Worm (Caenorhabditis elegans) whole organism, young adult: ENCODE results near the gene F47D12.3.

Source experiments
- B0019.2 ChIP-seq: fragments of 200-800 bp; sonication (Bioruptor generic); conservative IDR thresholded peaks from 2 replicates; pipeline ENCODE4 v1.3.6; 2022; ENCODE audit warnings: missing genetic modification reagents, missing genetic modification characterization, missing compliant biosample characterization
- B0035.1 ChIP-seq: sonication (generic microtip); optimal IDR thresholded peaks from 2 replicates; lab custom pipeline; 2016; ENCODE audit warnings: missing genetic modification characterization, mild to moderate bottlenecking, missing compliant biosample characterization, missing genotype, missing genetic modification reagents
- B0336.3 ChIP-seq: fragments of 200-800 bp; sonication (Bioruptor generic); IDR thresholded peaks from 2 replicates; pipeline ENCODE4 v1.3.6; 2022; ENCODE audit warnings: missing genetic modification characterization, missing compliant biosample characterization
- C06A6.2 ChIP-seq: fragments of 200-800 bp; sonication (Bioruptor generic); conservative IDR thresholded peaks from 2 replicates; pipeline ENCODE4 v1.3.6; 2022; ENCODE audit warnings: missing genetic modification characterization, missing compliant biosample characterization
- F57A8.1 ChIP-seq: fragments of 200-800 bp; sonication (Bioruptor generic); optimal IDR thresholded peaks from 2 replicates; lab custom pipeline; 2018; ENCODE audit warnings: mild to moderate bottlenecking, missing genetic modification characterization, moderate library complexity, missing compliant biosample characterization
- K12H6.12 ChIP-seq: fragments of 200-800 bp; sonication (Bioruptor generic); optimal IDR thresholded peaks from 2 replicates; lab custom pipeline; 2018; ENCODE audit warnings: mild to moderate bottlenecking, missing genetic modification characterization, missing compliant biosample characterization
- akir-1 ChIP-seq: fragments of 200-800 bp; sonication (Bioruptor generic); optimal IDR thresholded peaks from 2 replicates; lab custom pipeline; 2018; ENCODE audit warnings: mild to moderate bottlenecking, missing genetic modification characterization, moderate library complexity, missing compliant biosample characterization
- athp-1 ChIP-seq: sonication (generic microtip); optimal IDR thresholded peaks from 2 replicates; lab custom pipeline; 2017; ENCODE audit warnings: mild to moderate bottlenecking, missing genetic modification characterization, missing compliant biosample characterization
- attf-5 ChIP-seq: fragments of 200-800 bp; sonication (Bioruptor generic); optimal IDR thresholded peaks from 2 replicates; lab custom pipeline; 2018; ENCODE audit warnings: mild to moderate bottlenecking, missing genetic modification characterization, missing compliant biosample characterization
- attf-6 ChIP-seq: fragments of 200-800 bp; sonication (Bioruptor generic); IDR thresholded peaks from 2 replicates; pipeline ENCODE4 v1.3.6; 2022; ENCODE audit warnings: missing genetic modification reagents, missing genetic modification characterization, missing compliant biosample characterization
- bed-2 ChIP-seq: fragments of 200-800 bp; sonication (Bioruptor generic); IDR thresholded peaks from 2 replicates; pipeline ENCODE4 v1.3.6; 2022; ENCODE audit warnings: missing genetic modification reagents, missing genetic modification characterization, missing compliant biosample characterization
- chd-7 ChIP-seq: sonication (generic microtip); optimal IDR thresholded peaks from 2 replicates; lab custom pipeline; 2016; ENCODE audit warnings: mild to moderate bottlenecking, missing genetic modification characterization, moderate library complexity, missing compliant biosample characterization
- ets-4 ChIP-seq: fragments of 200-800 bp; sonication (Bioruptor generic); optimal IDR thresholded peaks from 2 replicates; lab custom pipeline; 2018; ENCODE audit warnings: mild to moderate bottlenecking, missing genetic modification characterization, missing compliant biosample characterization
- hlh-12 ChIP-seq: sonication (generic microtip); optimal IDR thresholded peaks from 2 replicates; lab custom pipeline; 2016; ENCODE audit warnings: missing genetic modification characterization, missing compliant biosample characterization
- hsf-1 ChIP-seq: fragments of 200-800 bp; sonication (Bioruptor generic); IDR thresholded peaks from 2 replicates; pipeline ENCODE4 v1.3.6; 2022; ENCODE audit warnings: missing genetic modification reagents, missing genetic modification characterization, missing compliant biosample characterization
- lin-40 ChIP-seq: sonication (generic microtip); optimal IDR thresholded peaks from 2 replicates; lab custom pipeline; 2016; ENCODE audit warnings: missing genetic modification characterization, mild to moderate bottlenecking, missing compliant biosample characterization, missing genotype, missing genetic modification reagents
- lsl-1 ChIP-seq: fragments of 200-800 bp; sonication (Bioruptor generic); optimal IDR thresholded peaks from 2 replicates; lab custom pipeline; 2018; ENCODE audit warnings: mild to moderate bottlenecking, missing genetic modification characterization, moderate library complexity, missing compliant biosample characterization
- madf-3 ChIP-seq: fragments of 200-800 bp; sonication (Bioruptor generic); IDR thresholded peaks from 2 replicates; pipeline ENCODE4 v1.3.6; 2022; ENCODE audit warnings: missing genetic modification reagents, missing genetic modification characterization, missing compliant biosample characterization
- madf-6 ChIP-seq: fragments of 200-800 bp; sonication (Bioruptor generic); IDR thresholded peaks from 2 replicates; pipeline ENCODE4 v1.3.6; 2022; ENCODE audit warnings: missing genetic modification reagents, missing genetic modification characterization, missing compliant biosample characterization
- nhr-179 ChIP-seq: sonication (generic microtip); optimal IDR thresholded peaks from 2 replicates; lab custom pipeline; 2016; ENCODE audit warnings: mild to moderate bottlenecking, missing genetic modification characterization, missing compliant biosample characterization
- nhr-80 ChIP-seq: sonication (generic microtip); optimal IDR thresholded peaks from 2 replicates; lab custom pipeline; 2016; ENCODE audit warnings: missing genetic modification characterization, missing compliant biosample characterization
- pbrm-1 ChIP-seq: fragments of 200-800 bp; sonication (Bioruptor generic); IDR thresholded peaks from 2 replicates; pipeline ENCODE4 v1.3.6; 2022; ENCODE audit warnings: missing genetic modification reagents, missing genetic modification characterization, missing compliant biosample characterization
- repo-1 ChIP-seq: sonication (generic microtip); optimal IDR thresholded peaks from 2 replicates; lab custom pipeline; 2017; ENCODE audit warnings: mild to moderate bottlenecking, missing genetic modification characterization, missing compliant biosample characterization
- snpc-3.4 ChIP-seq: sonication (generic microtip); optimal IDR thresholded peaks from 2 replicates; lab custom pipeline; 2017; ENCODE audit warnings: missing genetic modification characterization, mild to moderate bottlenecking, missing compliant biosample characterization, antibody characterized with exemption, moderate library complexity, missing genotype, missing genetic modification reagents
- sptf-2 ChIP-seq: fragments of 200-800 bp; sonication (Bioruptor generic); optimal IDR thresholded peaks from 2 replicates; lab custom pipeline; 2018; ENCODE audit warnings: mild to moderate bottlenecking, missing genetic modification characterization, missing compliant biosample characterization
- zfh-2 ChIP-seq: fragments of 200-800 bp; sonication (Bioruptor generic); conservative IDR thresholded peaks from 2 replicates; pipeline ENCODE4 v1.3.6; 2022; ENCODE audit warnings: missing genetic modification reagents, missing genetic modification characterization, missing compliant biosample characterization
- ztf-18 ChIP-seq: sonication (generic microtip); optimal IDR thresholded peaks from 2 replicates; lab custom pipeline; 2016; ENCODE audit warnings: missing genotype, mild to moderate bottlenecking, missing genetic modification characterization, missing compliant biosample characterization
- ztf-26 ChIP-seq: sonication (generic microtip); optimal IDR thresholded peaks from 2 replicates; lab custom pipeline; 2017; ENCODE audit warnings: missing genetic modification characterization, missing compliant biosample characterization

The F47D12.3 gene

DNA sequence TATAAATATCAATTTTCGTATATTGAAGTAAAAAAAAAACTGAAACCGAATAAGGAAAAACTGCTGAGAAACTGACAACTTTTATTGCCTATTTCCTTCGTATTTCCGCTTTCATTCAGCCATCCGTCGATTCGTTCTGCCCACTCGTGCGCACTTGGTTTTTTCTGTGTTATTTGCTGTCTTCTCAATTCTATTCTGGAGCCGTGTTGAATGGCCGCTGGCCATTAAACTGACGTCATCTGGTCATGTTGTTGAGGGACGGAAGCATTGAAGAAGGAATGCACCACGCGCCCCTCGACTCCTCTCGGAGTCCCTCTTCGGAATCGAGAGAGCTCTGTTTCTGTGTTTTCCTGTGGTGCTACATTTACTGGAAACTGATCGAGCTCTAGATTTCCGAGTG lies 50.3 kb downstream of the F47D12.3 start (continued):
- no peak for TF ChIP-seq lsl-1 (GFP tag; lab: Kevin White, UChicago)
- no peak for TF ChIP-seq attf-5 (GFP tag; lab: Kevin White, UChicago)
- TF ChIP-seq ztf-26 = no peak
- 0 out of 2 replicates have a peak, but pooled peaks have one; percentile 15 for TF ChIP-seq pbrm-1 (GFP tag; lab: Robert Waterston, UW)
- TF ChIP-seq C06A6.2 (GFP tag; lab: Robert Waterston, UW) = no peak
- no peak for TF ChIP-seq sptf-2
- no peak for TF ChIP-seq B0019.2
- TF ChIP-seq snpc-3.4 (tag; lab: Kevin White, UChicago) = no peak
- TF ChIP-seq ztf-18 = no peak
- no peak for TF ChIP-seq F57A8.1 (GFP tag; lab: Kevin White, UChicago)
- TF ChIP-seq akir-1 (GFP tag; lab: Kevin White, UChicago) = no peak
- no peak for TF ChIP-seq bed-2 (GFP tag; lab: Robert Waterston, UW)
- TF ChIP-seq B0035.1 (tag; lab: Kevin White, UChicago) = no peak
- TF ChIP-seq ets-4 = no peak
- TF ChIP-seq attf-6 (GFP tag; lab: Robert Waterston, UW) = no peak
- TF ChIP-seq nhr-80 (tag; lab: Kevin White, UChicago) = no peak
- TF ChIP-seq hsf-1 (GFP tag; lab: Robert Waterston, UW) = 0 out of 2 replicates have a peak, but pooled peaks have one; percentile 38
- TF ChIP-seq hlh-12 (tag; lab: Kevin White, UChicago) = no peak
- peak; percentile 34; the same call in 1 of the 2 replicates for TF ChIP-seq madf-6 (GFP tag; lab: Robert Waterston, UW)
- TF ChIP-seq chd-7 (tag; lab: Kevin White, UChicago) = peak; percentile 52
- no peak for TF ChIP-seq B0336.3 (GFP tag; lab: Robert Waterston, UW)
- no peak for TF ChIP-seq repo-1 (tag; lab: Kevin White, UChicago)
- TF ChIP-seq nhr-179 (tag; lab: Kevin White, UChicago) = no peak
- no peak for TF ChIP-seq K12H6.12 (tag; lab: Kevin White, UChicago)
- peak; percentile 42; the same call in 1 of the 2 replicates for TF ChIP-seq zfh-2 (GFP tag; lab: Robert Waterston, UW)
- TF ChIP-seq lin-40 (tag; lab: Kevin White, UChicago) = peak; percentile 26
- no peak for TF ChIP-seq athp-1 (tag; lab: Kevin White, UChicago)
- TF ChIP-seq madf-3 = no peak
